Worm (Caenorhabditis elegans) whole organism, L4 larva: Measurements from ENCODE around the gene C04F6.7.

Source experiments
- R02D3.7 ChIP-seq: fragments of 150-350 bp; sonication (generic microtip); optimal IDR thresholded peaks from 3 replicates; lab custom pipeline; 2014; ENCODE audit warnings: missing biosample characterization, missing genetic modification characterization
- ceh-82 ChIP-seq: sonication (generic microtip); optimal IDR thresholded peaks from 2 replicates; lab custom pipeline; 2017; ENCODE audit warnings: missing biosample characterization, missing genetic modification characterization
- ces-1 ChIP-seq: fragments of 150-350 bp; sonication (generic microtip); optimal IDR thresholded peaks from 4 replicates; lab custom pipeline; 2014; ENCODE audit warnings: missing biosample characterization, missing genetic modification reagents, missing genetic modification characterization
- mdt-29 ChIP-seq: fragments of 200-800 bp; sonication (Bioruptor generic); IDR thresholded peaks from 2 replicates; pipeline ENCODE4 v1.3.6; 2022; ENCODE audit warnings: missing genetic modification reagents, missing genetic modification characterization, missing compliant biosample characterization
- nhr-11 ChIP-seq: fragments of 150-350 bp; optimal IDR thresholded peaks from 2 replicates; lab custom pipeline; 2014; ENCODE audit warnings: missing biosample characterization, missing genetic modification characterization
- unc-62 ChIP-seq, 3 experiments: fragments of 150-350 bp in 1 of 3; sonication (generic microtip); optimal IDR thresholded peaks in 2 of 3; peaks in 1 of 3; 1 replicate in 1 of 3; 2 replicates in 2 of 3; lab custom pipeline; 2014 to 2017; ENCODE audit warnings: missing biosample characterization in 3 of 3, missing genetic modification characterization in 3 of 3, missing genetic modification reagents in 3 of 3, missing genotype in 1 of 3
- zag-1 ChIP-seq: fragments of 150-350 bp; optimal IDR thresholded peaks from 2 replicates; lab custom pipeline; 2014; ENCODE audit warnings: missing biosample characterization, missing genetic modification characterization

DNA sequence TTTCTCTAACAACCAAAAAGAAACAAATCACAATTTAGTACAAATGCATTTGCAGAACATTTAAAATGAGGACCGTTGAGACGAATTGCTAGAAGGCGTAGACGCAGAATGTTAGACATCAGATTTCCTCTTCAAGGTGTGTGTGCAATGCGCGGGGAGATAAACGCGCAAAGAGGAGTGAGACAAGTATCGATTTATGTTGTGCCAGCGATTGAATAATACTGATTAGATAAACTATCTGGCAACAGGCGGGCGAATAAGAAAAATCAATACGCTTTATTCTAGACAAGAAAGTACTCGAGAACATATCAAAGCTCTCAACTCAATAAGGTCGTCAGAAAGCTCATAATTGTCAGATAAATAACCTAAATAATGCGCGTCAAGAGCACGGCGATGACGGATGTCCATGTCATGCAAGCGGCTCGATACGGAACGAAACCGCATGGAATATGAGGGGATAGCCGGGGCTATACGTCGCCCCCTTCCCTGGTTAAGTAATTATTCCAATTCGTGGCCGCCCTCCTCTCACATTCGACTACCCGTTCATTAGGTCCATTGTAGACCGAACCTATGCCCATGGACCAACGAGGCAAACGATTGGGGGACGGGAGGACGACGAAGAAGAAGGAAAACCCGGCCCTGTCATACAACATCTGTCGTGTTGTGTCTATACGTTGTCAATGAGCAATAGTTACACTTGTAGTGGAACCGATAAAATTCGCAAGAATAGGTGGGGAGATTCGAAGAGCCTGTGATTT is 48.2 kb upstream of the C04F6.7 start:
- TF ChIP-seq unc-62 (GFP tag; optimal IDR thresholded peaks at IDR 0.05 in 1 of 2; lab: Kevin White, UChicago) (no peak), unc-62 (tag; optimal IDR thresholded peaks at IDR 0.05; lab: Kevin White, UChicago) (no peak), mdt-29 (GFP tag; lab: Robert Waterston, UW) (no peak), ces-1 (GFP tag; lab: Kevin White, UChicago) (no peak), nhr-11 (tag; lab: Kevin White, UChicago) (no peak), zag-1 (tag; lab: Kevin White, UChicago) (no peak), ceh-82 (tag; lab: Kevin White, UChicago) (no peak), R02D3.7 (no peak)
